Comparison of ENCODE assay signal across 6 fruit fly cellular contexts in genomic region chr3R:7123699-7124098, dm6.
A peak's percentile ranks its signal among the peaks of the same experiment; 100 is the strongest.
TF ChIP-seq lines count a peak whose summit lies in the region.

No protein-coding gene starts in this region.

- TF ChIP-seq CTCF in whole organism, embryonic (GFP tag; optimal IDR thresholded peaks at IDR 0.05; lab: Kevin White, UChicago): no peak

TF ChIP-seq in whole organism, 6 proteins besides CTCF, POLR2A, EP300 and RAD21:
- peak; percentile 85 for TF ChIP-seq CG8478 (optimal IDR thresholded peaks at IDR 0.05; lab: Kevin White, UChicago)
- TF ChIP-seq usp (GFP tag; optimal IDR thresholded peaks at IDR 0.05; lab: Kevin White, UChicago): no peak
TF ChIP-seq in whole organism: peak in this region for 1.

TF ChIP-seq in whole organism, adult, 20 proteins besides CTCF, POLR2A, EP300 and RAD21:
- TF ChIP-seq CG7101 (tag; optimal IDR thresholded peaks at IDR 0.05; lab: Kevin White, UChicago): no peak
- TF ChIP-seq toe (GFP tag; optimal IDR thresholded peaks at IDR 0.05; lab: Kevin White, UChicago): no peak
- peak; percentile 72 for TF ChIP-seq Mnt (GFP tag; optimal IDR thresholded peaks at IDR 0.05; lab: Kevin White, UChicago)
- peak; percentile 87 for TF ChIP-seq cic (GFP tag; optimal IDR thresholded peaks at IDR 0.05; lab: Kevin White, UChicago)
- peak; percentile 88 for TF ChIP-seq tj (GFP tag; optimal IDR thresholded peaks at IDR 0.05; lab: Kevin White, UChicago)

TF ChIP-seq in whole organism, embryonic, 481 proteins besides CTCF, POLR2A, EP300 and RAD21 (continues in another document):
- TF ChIP-seq Dip3 (GFP tag; optimal IDR thresholded peaks at IDR 0.05; lab: Kevin White, UChicago) (no peak), CG10431 (GFP tag; optimal IDR thresholded peaks at IDR 0.05; lab: Kevin White, UChicago) (no peak), CG12299 (tag; optimal IDR thresholded peaks at IDR 0.05; lab: Kevin White, UChicago) (no peak), CG42726 (GFP tag; IDR thresholded peaks at IDR 0.05; lab: Robert Waterston, UW; ENCODE audit: partially characterized antibody) (no peak), CG3407 (GFP tag; optimal IDR thresholded peaks at IDR 0.05; lab: Kevin White, UChicago) (no peak), crol (GFP tag; IDR thresholded peaks at IDR 0.05; lab: Robert Waterston, UW) (peak; percentile 33; the same call in 1 of the 2 replicates), chinmo (GFP tag; IDR thresholded peaks at IDR 0.05; lab: Robert Waterston, UW; ENCODE audit: partially characterized antibody) (peak; percentile 90), CG7556 (GFP tag; optimal IDR thresholded peaks at IDR 0.05; lab: Kevin White, UChicago) (no peak), CG2199 (GFP tag; IDR thresholded peaks at IDR 0.05; lab: Robert Waterston, UW) (peak; percentile 66; the same call in 1 of the 3 replicates), CG8089 (GFP tag; optimal IDR thresholded peaks at IDR 0.05; lab: Kevin White, UChicago) (no peak), Taf1 (GFP tag; IDR thresholded peaks at IDR 0.05; lab: Robert Waterston, UW) (no peak), Neu2 (GFP tag; optimal IDR thresholded peaks at IDR 0.05; lab: Kevin White, UChicago; ENCODE audit: borderline replicate concordance) (no peak), dati (GFP tag; IDR thresholded peaks at IDR 0.05; lab: Robert Waterston, UW) (no peak), NC2β (GFP tag; optimal IDR thresholded peaks at IDR 0.05; lab: Kevin White, UChicago) (no peak), H2.0 (GFP tag; IDR thresholded peaks at IDR 0.05; lab: Robert Waterston, UW) (no peak), CG2678 (tag; optimal IDR thresholded peaks at IDR 0.05; lab: Kevin White, UChicago) (no peak), zen2 (GFP tag; IDR thresholded peaks at IDR 0.05; lab: Robert Waterston, UW; ENCODE audit: partially characterized antibody) (no peak), pum (GFP tag; optimal IDR thresholded peaks at IDR 0.05; lab: Kevin White, UChicago) (no peak), HLH3B (GFP tag; IDR thresholded peaks at IDR 0.05; lab: Robert Waterston, UW) (no peak), E2f2 (GFP tag; IDR thresholded peaks at IDR 0.05; lab: Robert Waterston, UW) (no peak; the same call in 1 of the 2 replicates)

TF ChIP-seq in whole organism, prepupa, 60 proteins besides CTCF, POLR2A, EP300 and RAD21:
- 0 out of 3 replicates have a peak, but pooled peaks have one; percentile 27 for TF ChIP-seq eg (GFP tag; IDR thresholded peaks at IDR 0.05; lab: Robert Waterston, UW)
- TF ChIP-seq dsx (GFP tag; optimal IDR thresholded peaks at IDR 0.05; lab: Kevin White, UChicago; ENCODE audit: poor library complexity, severe bottlenecking): peak; percentile 4
- TF ChIP-seq fkh (GFP tag; optimal IDR thresholded peaks at IDR 0.05; lab: Kevin White, UChicago): peak; percentile 84
- no peak for TF ChIP-seq ss (GFP tag; optimal IDR thresholded peaks at IDR 0.05; lab: Kevin White, UChicago)
TF ChIP-seq in whole organism, prepupa: peak in this region for 3.

TF ChIP-seq in whole organism, pupa, 21 proteins besides CTCF, POLR2A, EP300 and RAD21:
- TF ChIP-seq CG15710 (tag; optimal IDR thresholded peaks at IDR 0.05; lab: Kevin White, UChicago): no peak
- no peak for TF ChIP-seq CG14655 (GFP tag; optimal IDR thresholded peaks at IDR 0.05; lab: Kevin White, UChicago)
- peak; percentile 74 for TF ChIP-seq EcR (GFP tag; optimal IDR thresholded peaks at IDR 0.05; lab: Kevin White, UChicago)
- TF ChIP-seq CG8301 (tag; optimal IDR thresholded peaks at IDR 0.05; lab: Kevin White, UChicago): no peak
- no peak for TF ChIP-seq Pif1A (GFP tag; optimal IDR thresholded peaks at IDR 0.05; lab: Kevin White, UChicago)
TF ChIP-seq in whole organism, pupa: peak in this region for 1.

TF ChIP-seq in whole organism, wandering third instar larva, 38 proteins besides CTCF, POLR2A, EP300 and RAD21:
- TF ChIP-seq lola (GFP tag; optimal IDR thresholded peaks at IDR 0.05; lab: Kevin White, UChicago): peak; percentile 28
- TF ChIP-seq Dif (GFP tag; optimal IDR thresholded peaks at IDR 0.05; lab: Kevin White, UChicago; ENCODE audit: partially characterized antibody): peak; percentile 59
- TF ChIP-seq brk (GFP tag; optimal IDR thresholded peaks at IDR 0.05; lab: Kevin White, UChicago): no peak
- no peak for TF ChIP-seq pan (optimal IDR thresholded peaks at IDR 0.05; lab: Kevin White, UChicago)
- peak in 1 of 2 experiments; percentile 39 for TF ChIP-seq dl (GFP tag; optimal IDR thresholded peaks at IDR 0.05; lab: Kevin White, UChicago; ENCODE audit: insufficient read depth in 1 of 2, partially characterized antibody in 2 of 2)
- TF ChIP-seq Hr83 (GFP tag; optimal IDR thresholded peaks at IDR 0.05; lab: Kevin White, UChicago; ENCODE audit: poor library complexity, severe bottlenecking): peak; percentile 87
